Fruit fly (Drosophila melanogaster) whole organism, embryonic: ENCODE data around the gene CG10996.
A peak's percentile ranks its signal among the peaks of the same experiment; 100 is the strongest.

Experiments used
- B-H2 ChIP-seq: fragments of 200-800 bp; sonication (Bioruptor generic); optimal IDR thresholded peaks from 2 replicates; lab custom pipeline; 2018; ENCODE audit warnings: missing biosample characterization, mild to moderate bottlenecking, missing genetic modification characterization
- CG11504 ChIP-seq: fragments of 200-800 bp; sonication (Bioruptor generic); optimal IDR thresholded peaks from 3 replicates; lab custom pipeline; 2019; ENCODE audit warnings: missing biosample characterization, mild to moderate bottlenecking, missing genetic modification characterization, moderate library complexity
- CG12299 ChIP-seq: fragments of 200-800 bp; sonication (Bioruptor generic); optimal IDR thresholded peaks from 2 replicates; lab custom pipeline; 2018; ENCODE audit warnings: missing biosample characterization, mild to moderate bottlenecking, missing genetic modification characterization
- CG14860 ChIP-seq: fragments of 200-800 bp; sonication (Bioruptor generic); IDR thresholded peaks from 3 replicates; pipeline ENCODE4 v1.3.6; 2022; ENCODE audit warnings: missing biosample characterization, missing genetic modification characterization; ENCODE audit not compliant: partially characterized antibody
- CG15269 ChIP-seq: fragments of 200-800 bp; sonication (Bioruptor generic); optimal IDR thresholded peaks from 2 replicates; lab custom pipeline; 2018; ENCODE audit warnings: missing biosample characterization, mild to moderate bottlenecking, missing genetic modification characterization, moderate library complexity
- CG1603 ChIP-seq: fragments of 200-800 bp; sonication (Bioruptor generic); optimal IDR thresholded peaks from 2 replicates; lab custom pipeline; 2019; ENCODE audit warnings: missing biosample characterization, mild to moderate bottlenecking, missing genetic modification characterization, moderate library complexity
- CG16813 ChIP-seq: fragments of 200-800 bp; sonication (Bioruptor generic); IDR thresholded peaks from 3 replicates; pipeline ENCODE4 v1.3.6; 2022; ENCODE audit warnings: missing biosample characterization, missing genetic modification characterization; ENCODE audit not compliant: partially characterized antibody
- CG1792 ChIP-seq: fragments of 200-800 bp; sonication (Bioruptor generic); optimal IDR thresholded peaks from 2 replicates; lab custom pipeline; 2016; ENCODE audit warnings: missing biosample characterization, missing genetic modification characterization
- CG2116 ChIP-seq: fragments of 200-800 bp; sonication (Bioruptor generic); optimal IDR thresholded peaks from 3 replicates; lab custom pipeline; 2018; ENCODE audit warnings: missing biosample characterization, mild to moderate bottlenecking, missing genetic modification characterization
- CG2678 ChIP-seq: fragments of 200-800 bp; sonication (Bioruptor generic); optimal IDR thresholded peaks from 3 replicates; lab custom pipeline; 2019; ENCODE audit warnings: missing biosample characterization, mild to moderate bottlenecking, missing genetic modification characterization, moderate library complexity
- CG31224 ChIP-seq: fragments of 200-800 bp; sonication (Bioruptor generic); IDR thresholded peaks from 2 replicates; pipeline ENCODE4 v1.3.6; 2022; ENCODE audit warnings: missing biosample characterization, missing genetic modification characterization
- CG34224 ChIP-seq: fragments of 200-800 bp; sonication (Bioruptor generic); IDR thresholded peaks from 3 replicates; pipeline ENCODE4 v1.3.6; 2022; ENCODE audit warnings: missing biosample characterization, missing genetic modification characterization; ENCODE audit not compliant: partially characterized antibody
- CG43689 ChIP-seq: fragments of 200-800 bp; sonication (Bioruptor generic); IDR thresholded peaks from 2 replicates; pipeline ENCODE4 v1.3.6; 2022; ENCODE audit warnings: missing biosample characterization, missing genetic modification characterization
- CG4730 ChIP-seq: fragments of 200-800 bp; sonication (Bioruptor generic); IDR thresholded peaks from 2 replicates; pipeline ENCODE4 v1.3.6; 2022; ENCODE audit warnings: missing biosample characterization, missing genetic modification characterization
- CG4820 ChIP-seq: fragments of 200-800 bp; sonication (Bioruptor generic); optimal IDR thresholded peaks from 3 replicates; lab custom pipeline; 2016; ENCODE audit warnings: missing biosample characterization, missing genetic modification characterization
- CG9727 ChIP-seq: fragments of 200-800 bp; sonication (Bioruptor generic); optimal IDR thresholded peaks from 3 replicates; lab custom pipeline; 2017; ENCODE audit warnings: missing biosample characterization, mild to moderate bottlenecking, missing genetic modification characterization
- Dip3 ChIP-seq: fragments of 200-800 bp; sonication (Bioruptor generic); optimal IDR thresholded peaks from 3 replicates; lab custom pipeline; 2016; ENCODE audit warnings: missing biosample characterization, missing genetic modification characterization
- Elba2 ChIP-seq: fragments of 200-800 bp; sonication (Bioruptor generic); optimal IDR thresholded peaks from 3 replicates; lab custom pipeline; 2016; ENCODE audit warnings: missing biosample characterization, missing genetic modification characterization
- Hr78 ChIP-seq, 2 experiments: fragments of 200-800 bp in 1 of 2; fragments of >200 bp in 1 of 2; sonication (Bioruptor generic) in 1 of 2; optimal IDR thresholded peaks; 2 replicates each; lab custom pipeline; 2017 to 2019; ENCODE audit warnings: missing biosample characterization in 2 of 2, missing genetic modification characterization in 2 of 2, mild to moderate bottlenecking in 1 of 2, moderate library complexity in 1 of 2
- Jarid2 ChIP-seq: fragments of 200-800 bp; sonication (Bioruptor generic); optimal IDR thresholded peaks from 3 replicates; lab custom pipeline; 2017; ENCODE audit warnings: mild to moderate bottlenecking, missing biosample characterization, missing genetic modification reagents, missing genetic modification characterization
- Max ChIP-seq: fragments of 200-800 bp; sonication (Bioruptor generic); optimal IDR thresholded peaks from 2 replicates; lab custom pipeline; 2016; ENCODE audit warnings: missing biosample characterization, mild to moderate bottlenecking, missing genetic modification characterization
- Ptx1 ChIP-seq: fragments of 200-800 bp; sonication (Bioruptor generic); IDR thresholded peaks from 2 replicates; pipeline ENCODE4 v1.3.6; 2022; ENCODE audit warnings: missing biosample characterization, missing genetic modification characterization
- Scr ChIP-seq: fragments of 200-800 bp; sonication (Bioruptor generic); IDR thresholded peaks from 2 replicates; pipeline ENCODE4 v1.3.6; 2022; ENCODE audit warnings: missing biosample characterization, missing genetic modification characterization; ENCODE audit not compliant: partially characterized antibody
- Spps ChIP-seq: fragments of 200-800 bp; sonication (Bioruptor generic); optimal IDR thresholded peaks from 2 replicates; lab custom pipeline; 2018; ENCODE audit warnings: missing biosample characterization, mild to moderate bottlenecking, missing genetic modification characterization
- Sry-δ ChIP-seq: fragments of 200-800 bp; sonication (Bioruptor generic); optimal IDR thresholded peaks from 2 replicates; lab custom pipeline; 2016; ENCODE audit warnings: missing biosample characterization, missing genetic modification characterization
- Stat92E ChIP-seq, 3 experiments: fragments of >200 bp in 2 of 3; fragments of 200-800 bp in 1 of 3; sonication (Bioruptor generic) in 1 of 3; optimal IDR thresholded peaks; 2 replicates each; lab custom pipeline; 2017 to 2019; ENCODE audit warnings: missing biosample characterization in 3 of 3, missing genetic modification characterization in 3 of 3, mild to moderate bottlenecking in 1 of 3, moderate library complexity in 1 of 3
- Taf1 ChIP-seq: fragments of 200-800 bp; sonication (Bioruptor generic); IDR thresholded peaks from 2 replicates; pipeline ENCODE4 v1.3.6; 2022; ENCODE audit warnings: missing biosample characterization, missing genetic modification characterization
- Vsx1 ChIP-seq: fragments of 200-800 bp; sonication (Bioruptor generic); optimal IDR thresholded peaks from 2 replicates; lab custom pipeline; 2017; ENCODE audit warnings: missing biosample characterization, mild to moderate bottlenecking, missing genetic modification characterization, missing genetic modification reagents
- YL-1 ChIP-seq: fragments of 200-800 bp; sonication (Bioruptor generic); optimal IDR thresholded peaks from 3 replicates; lab custom pipeline; 2017; ENCODE audit warnings: missing biosample characterization, mild to moderate bottlenecking, missing genetic modification characterization
- bcd ChIP-seq: fragments of 200-800 bp; sonication (Bioruptor generic); optimal IDR thresholded peaks from 2 replicates; lab custom pipeline; 2017; ENCODE audit warnings: missing biosample characterization, mild to moderate bottlenecking, missing genetic modification characterization
- cg ChIP-seq: fragments of 200-800 bp; sonication (Bioruptor generic); optimal IDR thresholded peaks from 3 replicates; lab custom pipeline; 2019; ENCODE audit warnings: missing biosample characterization, mild to moderate bottlenecking, missing genetic modification characterization, moderate library complexity
- dati ChIP-seq: fragments of 200-800 bp; sonication (Bioruptor generic); IDR thresholded peaks from 2 replicates; pipeline ENCODE4 v1.3.6; 2022; ENCODE audit warnings: missing biosample characterization, missing genetic modification characterization
- dimm ChIP-seq: fragments of 200-800 bp; sonication (Bioruptor generic); IDR thresholded peaks from 2 replicates; pipeline ENCODE4 v1.3.6; 2022; ENCODE audit warnings: missing biosample characterization, missing genetic modification characterization
- dmrt99B ChIP-seq: fragments of 200-800 bp; sonication (Bioruptor generic); optimal IDR thresholded peaks from 2 replicates; lab custom pipeline; 2018; ENCODE audit warnings: missing biosample characterization, mild to moderate bottlenecking, missing genetic modification characterization, moderate library complexity
- eyg ChIP-seq: fragments of 200-800 bp; sonication (Bioruptor generic); optimal IDR thresholded peaks from 3 replicates; lab custom pipeline; 2016; ENCODE audit warnings: missing biosample characterization, missing genetic modification characterization
- fd3F ChIP-seq: fragments of 200-800 bp; sonication (Bioruptor generic); optimal IDR thresholded peaks from 2 replicates; lab custom pipeline; 2018; ENCODE audit warnings: missing biosample characterization, mild to moderate bottlenecking, missing genetic modification characterization, moderate library complexity
- grau ChIP-seq: fragments of 200-800 bp; optimal IDR thresholded peaks from 3 replicates; lab custom pipeline; 2019; ENCODE audit warnings: missing biosample characterization, mild to moderate bottlenecking, missing genetic modification characterization, moderate library complexity
- jigr1 ChIP-seq: fragments of 200-800 bp; sonication (Bioruptor generic); IDR thresholded peaks from 3 replicates; pipeline ENCODE4 v1.3.6; 2022; ENCODE audit warnings: missing biosample characterization, missing genetic modification characterization
- knrl ChIP-seq: fragments of 200-800 bp; sonication (Bioruptor generic); IDR thresholded peaks from 3 replicates; pipeline ENCODE4 v1.3.6; 2022; ENCODE audit warnings: missing biosample characterization, missing genetic modification characterization; ENCODE audit not compliant: partially characterized antibody
- luna ChIP-seq: fragments of 200-800 bp; sonication (Bioruptor generic); optimal IDR thresholded peaks from 2 replicates; lab custom pipeline; 2016; ENCODE audit warnings: missing biosample characterization, missing genetic modification characterization
- otp ChIP-seq: fragments of 200-800 bp; sonication (Bioruptor generic); IDR thresholded peaks from 3 replicates; pipeline ENCODE4, ENCODE4 v1.3.6; 2022; ENCODE audit warnings: missing biosample characterization, missing genetic modification characterization
- peb ChIP-seq: fragments of 200-800 bp; sonication (Bioruptor generic); IDR thresholded peaks from 2 replicates; pipeline ENCODE4 v1.3.6; 2022; ENCODE audit warnings: missing biosample characterization, missing genetic modification characterization
- row ChIP-seq: fragments of 200-800 bp; sonication (Bioruptor generic); IDR thresholded peaks from 3 replicates; pipeline ENCODE4 v1.3.6; 2022; ENCODE audit warnings: missing biosample characterization, missing genetic modification characterization
- stwl ChIP-seq: fragments of 200-800 bp; sonication (Bioruptor generic); optimal IDR thresholded peaks from 3 replicates; lab custom pipeline; 2018; ENCODE audit warnings: missing biosample characterization, mild to moderate bottlenecking, missing genetic modification characterization, moderate library complexity
- tap ChIP-seq: fragments of 200-800 bp; optimal IDR thresholded peaks from 3 replicates; lab custom pipeline; 2019; ENCODE audit warnings: missing biosample characterization, mild to moderate bottlenecking, missing genetic modification characterization, moderate library complexity
- tgo ChIP-seq: fragments of 200-800 bp; sonication (Bioruptor generic); IDR thresholded peaks from 3 replicates; pipeline ENCODE4 v1.3.6; 2022; ENCODE audit warnings: missing biosample characterization, missing genetic modification characterization
- twi ChIP-seq: fragments of 200-800 bp; optimal IDR thresholded peaks from 2 replicates; lab custom pipeline; 2019; ENCODE audit warnings: missing biosample characterization, mild to moderate bottlenecking, missing genetic modification characterization, moderate library complexity
- wdn ChIP-seq: fragments of 200-800 bp; sonication (Bioruptor generic); IDR thresholded peaks from 2 replicates; pipeline ENCODE4 v1.3.6; 2022; ENCODE audit warnings: missing biosample characterization, missing genetic modification characterization
- zfh1 ChIP-seq: fragments of 200-800 bp; sonication (Bioruptor generic); IDR thresholded peaks from 3 replicates; pipeline ENCODE4 v1.3.6; 2022; ENCODE audit warnings: missing biosample characterization, missing genetic modification characterization

CG10996 gene

DNA sequence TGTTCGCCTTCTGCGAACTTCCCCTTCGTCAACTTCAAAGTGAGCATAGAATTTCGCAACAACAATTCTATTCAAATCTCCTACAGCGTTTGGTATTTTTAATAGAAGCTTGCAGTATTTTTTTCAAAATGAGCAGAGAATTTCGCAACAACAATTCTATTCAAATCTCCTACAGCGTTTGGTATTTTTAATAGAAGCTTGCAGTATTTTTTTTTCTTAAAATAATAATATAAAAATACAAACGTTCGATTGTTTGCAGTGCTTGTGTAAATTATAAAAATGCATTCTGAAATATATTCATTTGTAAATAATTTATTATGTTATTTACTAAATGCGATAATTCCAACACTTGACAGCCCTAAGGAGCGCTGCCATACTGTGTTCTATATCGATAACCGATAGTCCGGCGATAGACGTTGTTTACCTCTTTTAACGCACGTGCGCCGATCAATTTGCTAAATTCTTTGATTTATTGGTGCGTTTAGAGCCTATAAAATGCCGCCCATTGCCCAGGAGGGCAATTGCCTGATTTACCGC is 40.6 kb downstream of the CG10996 start, which contains the start of the genes CG32625 and Rtc1 (continued):
- TF ChIP-seq dimm (GFP tag; lab: Robert Waterston, UW) (no peak), zfh1 (GFP tag; lab: Robert Waterston, UW) (peak; percentile 62; the same call in 2 of the 3 replicates), CG43689 (GFP tag; lab: Robert Waterston, UW) (no peak), CG11504 (tag; lab: Kevin White, UChicago) (peak; percentile 60), fd3F (peak; percentile 14), Vsx1 (no peak), Sry-δ (GFP tag; lab: Kevin White, UChicago) (peak; percentile 20), grau (tag; lab: Kevin White, UChicago) (peak; percentile 61), dmrt99B (tag; lab: Kevin White, UChicago) (peak; percentile 50), peb (no peak), cg (no peak), CG1603 (tag; lab: Kevin White, UChicago) (peak; percentile 38), Max (GFP tag; lab: Kevin White, UChicago) (peak; percentile 73), Stat92E (GFP tag; optimal IDR thresholded peaks at IDR 0.05; lab: Kevin White, UChicago) (no peak), tap (tag; lab: Kevin White, UChicago) (peak; percentile 37), CG2116 (GFP tag; lab: Kevin White, UChicago) (peak; percentile 43), twi (tag; lab: Kevin White, UChicago) (no peak), CG2678 (tag; lab: Kevin White, UChicago) (peak; percentile 62), bcd (GFP tag; lab: Kevin White, UChicago) (peak; percentile 19), CG4820 (no peak), Scr (GFP tag; lab: Robert Waterston, UW) (peak; percentile 63), CG31224 (GFP tag; lab: Robert Waterston, UW) (no peak), Taf1 (GFP tag; lab: Robert Waterston, UW) (peak; percentile 36; the same call in 1 of the 2 replicates), row (peak; percentile 75), stwl (tag; lab: Kevin White, UChicago) (peak; percentile 74), Dip3 (GFP tag; lab: Kevin White, UChicago) (peak; percentile 21), Hr78 (GFP tag; optimal IDR thresholded peaks at IDR 0.05; lab: Kevin White, UChicago) (no peak), CG12299 (tag; lab: Kevin White, UChicago) (peak; percentile 58), wdn (GFP tag; lab: Robert Waterston, UW) (no peak), knrl (GFP tag; lab: Robert Waterston, UW) (peak; percentile 32; the same call in 2 of the 3 replicates), Jarid2 (GFP tag; lab: Kevin White, UChicago) (no peak), CG1792 (no peak), dati (GFP tag; lab: Robert Waterston, UW) (no peak), CG9727 (GFP tag; lab: Kevin White, UChicago) (peak; percentile 33), CG14860 (GFP tag; lab: Robert Waterston, UW) (peak; percentile 42; the same call in 2 of the 3 replicates), CG16813 (peak; percentile 59; the same call in 2 of the 3 replicates), eyg (GFP tag; lab: Kevin White, UChicago) (no peak), CG4730 (GFP tag; lab: Robert Waterston, UW) (0 out of 2 replicates have a peak, but pooled peaks have one; percentile 7), tgo (GFP tag; lab: Robert Waterston, UW) (peak; percentile 37; the same call in 1 of the 3 replicates), Ptx1 (GFP tag; lab: Robert Waterston, UW) (peak; percentile 42), CG34224 (peak; percentile 63; the same call in 2 of the 3 replicates), jigr1 (no peak), CG15269 (tag; lab: Kevin White, UChicago) (peak; percentile 68), B-H2 (GFP tag; lab: Kevin White, UChicago) (peak; percentile 70), YL-1 (GFP tag; lab: Kevin White, UChicago) (peak; percentile 40), Spps (tag; lab: Kevin White, UChicago) (no peak), luna (GFP tag; lab: Kevin White, UChicago) (no peak), Elba2 (GFP tag; lab: Kevin White, UChicago) (no peak), otp (no peak)
